Worm (Caenorhabditis elegans) whole organism, early embryonic: ENCODE data around the gene dnbp-1.

Source experiments
- B0310.2 ChIP-seq: sonication (generic microtip); optimal IDR thresholded peaks from 2 replicates; lab custom pipeline; 2016; ENCODE audit warnings: mild to moderate bottlenecking, missing genetic modification characterization, missing compliant biosample characterization
- aly-1 ChIP-seq: sonication (generic microtip); optimal IDR thresholded peaks from 2 replicates; lab custom pipeline; 2016; ENCODE audit warnings: missing genetic modification characterization, missing compliant biosample characterization
- ama-1 ChIP-seq: fragments of 150-350 bp; optimal IDR thresholded peaks from 2 replicates; lab custom pipeline; 2014
- ceh-13 ChIP-seq: fragments of 200-800 bp; sonication (Bioruptor generic); optimal IDR thresholded peaks from 2 replicates; lab custom pipeline; 2018; ENCODE audit warnings: mild to moderate bottlenecking, missing genetic modification characterization, missing compliant biosample characterization
- ceh-36 ChIP-seq: sonication (generic microtip); optimal IDR thresholded peaks from 2 replicates; lab custom pipeline; 2016; ENCODE audit warnings: missing genetic modification characterization, inconsistent platforms, missing compliant biosample characterization
- flt-1 ChIP-seq: fragments of 200-800 bp; sonication (Bioruptor generic); IDR thresholded peaks from 2 replicates; pipeline ENCODE4 v1.3.6; 2022; ENCODE audit warnings: missing genetic modification characterization, missing compliant biosample characterization
- hmg-4 ChIP-seq: fragments of 200-800 bp; sonication (Bioruptor generic); optimal IDR thresholded peaks from 2 replicates; lab custom pipeline; 2018; ENCODE audit warnings: mild to moderate bottlenecking, missing genetic modification characterization, missing compliant biosample characterization
- hnd-1 ChIP-seq: sonication (generic microtip); optimal IDR thresholded peaks from 2 replicates; lab custom pipeline; 2016; ENCODE audit warnings: missing genetic modification characterization, missing compliant biosample characterization
- pes-1 ChIP-seq: fragments of 200-800 bp; sonication (Bioruptor generic); IDR thresholded peaks from 2 replicates; pipeline ENCODE4 v1.3.6; 2022; ENCODE audit warnings: missing genetic modification reagents, missing genetic modification characterization, missing compliant biosample characterization
- scrt-1 ChIP-seq: fragments of 200-800 bp; sonication (Bioruptor generic); IDR thresholded peaks from 2 replicates; pipeline ENCODE4 v1.3.6; 2022; ENCODE audit warnings: missing genetic modification characterization, missing compliant biosample characterization

ce11 chrIV:13984041-13984440, 4.4 kb upstream of the dnbp-1 start, which contains the start of gene tor-2:
- TF ChIP-seq ama-1 (lab: Kevin White, UChicago) (no peak), ceh-13 (no peak), hnd-1 (no peak), hmg-4 (GFP tag; lab: Kevin White, UChicago) (no peak), B0310.2 (tag; lab: Kevin White, UChicago) (no peak), flt-1 (no peak), pes-1 (GFP tag; lab: Robert Waterston, UW) (no peak), ceh-36 (tag; lab: Kevin White, UChicago) (no peak), scrt-1 (GFP tag; lab: Robert Waterston, UW) (no peak), aly-1 (tag; lab: Kevin White, UChicago) (no peak)
